Fruit fly (Drosophila melanogaster) whole organism, embryonic: ENCODE data around the gene Fkbp59.

Source experiments
- Atf-2 ChIP-seq: fragments of 200-800 bp; sonication (Bioruptor generic); optimal IDR thresholded peaks from 2 replicates; lab custom pipeline; 2016; ENCODE audit warnings: missing biosample characterization, missing genetic modification characterization
- CG11085 ChIP-seq: fragments of 200-800 bp; sonication (Bioruptor generic); IDR thresholded peaks from 2 replicates; pipeline ENCODE4 v1.3.6; 2022; ENCODE audit warnings: missing biosample characterization, missing genetic modification characterization
- CG11398 ChIP-seq: fragments of 200-800 bp; sonication (Bioruptor generic); optimal IDR thresholded peaks from 2 replicates; lab custom pipeline; 2016; ENCODE audit warnings: missing biosample characterization, missing genetic modification characterization
- CG11456 ChIP-seq: fragments of 200-800 bp; sonication (Bioruptor generic); IDR thresholded peaks from 3 replicates; pipeline ENCODE4 v1.3.6; 2022; ENCODE audit warnings: missing biosample characterization, missing genetic modification characterization
- CG12219 ChIP-seq: fragments of 200-800 bp; sonication (Bioruptor generic); optimal IDR thresholded peaks from 3 replicates; lab custom pipeline; 2018; ENCODE audit warnings: missing biosample characterization, mild to moderate bottlenecking, missing genetic modification characterization
- CG13123 ChIP-seq: fragments of 200-800 bp; sonication (Bioruptor generic); optimal IDR thresholded peaks from 2 replicates; lab custom pipeline; 2016; ENCODE audit warnings: missing biosample characterization, missing genetic modification characterization
- CG14441 ChIP-seq: fragments of 200-800 bp; sonication (Bioruptor generic); IDR thresholded peaks from 2 replicates; pipeline ENCODE4 v1.3.6; 2022; ENCODE audit warnings: missing biosample characterization, missing genetic modification characterization
- CG15269 ChIP-seq: fragments of 200-800 bp; sonication (Bioruptor generic); optimal IDR thresholded peaks from 2 replicates; lab custom pipeline; 2018; ENCODE audit warnings: missing biosample characterization, mild to moderate bottlenecking, missing genetic modification characterization, moderate library complexity
- CG1603 ChIP-seq: fragments of 200-800 bp; sonication (Bioruptor generic); optimal IDR thresholded peaks from 2 replicates; lab custom pipeline; 2019; ENCODE audit warnings: missing biosample characterization, mild to moderate bottlenecking, missing genetic modification characterization, moderate library complexity
- CG16779 ChIP-seq: fragments of 200-800 bp; sonication (Bioruptor generic); IDR thresholded peaks from 2 replicates; pipeline ENCODE4 v1.3.6; 2022; ENCODE audit warnings: missing biosample characterization, missing genetic modification characterization
- CG16863 ChIP-seq: fragments of 200-800 bp; sonication (Bioruptor generic); optimal IDR thresholded peaks from 3 replicates; lab custom pipeline; 2016; ENCODE audit warnings: missing biosample characterization, missing genetic modification characterization
- CG1832 ChIP-seq: fragments of 200-800 bp; sonication (Bioruptor generic); optimal IDR thresholded peaks from 2 replicates; lab custom pipeline; 2017; ENCODE audit warnings: missing biosample characterization, mild to moderate bottlenecking, missing genetic modification characterization, inconsistent platforms
- CG18476 ChIP-seq: fragments of 200-800 bp; sonication (Bioruptor generic); optimal IDR thresholded peaks from 2 replicates; lab custom pipeline; 2016; ENCODE audit warnings: missing biosample characterization, mild to moderate bottlenecking, missing genetic modification characterization
- CG2116 ChIP-seq: fragments of 200-800 bp; sonication (Bioruptor generic); optimal IDR thresholded peaks from 3 replicates; lab custom pipeline; 2018; ENCODE audit warnings: missing biosample characterization, mild to moderate bottlenecking, missing genetic modification characterization
- CG2712 ChIP-seq: fragments of 200-800 bp; optimal IDR thresholded peaks from 3 replicates; lab custom pipeline; 2019; ENCODE audit warnings: missing biosample characterization, mild to moderate bottlenecking, missing genetic modification characterization, moderate library complexity
- CG6765 ChIP-seq: fragments of 200-800 bp; sonication (Bioruptor generic); optimal IDR thresholded peaks from 3 replicates; lab custom pipeline; 2017; ENCODE audit warnings: missing biosample characterization, mild to moderate bottlenecking, missing genetic modification characterization
- CG6791 ChIP-seq: fragments of 200-800 bp; sonication (Bioruptor generic); IDR thresholded peaks from 3 replicates; pipeline ENCODE4 v1.3.6; 2022; ENCODE audit warnings: missing biosample characterization, missing genetic modification characterization; ENCODE audit not compliant: partially characterized antibody
- CG7786 ChIP-seq: fragments of 200-800 bp; sonication (Bioruptor generic); optimal IDR thresholded peaks from 2 replicates; lab custom pipeline; 2016; ENCODE audit warnings: missing biosample characterization, missing genetic modification characterization
- CG8388 ChIP-seq: fragments of 200-800 bp; sonication (Bioruptor generic); optimal IDR thresholded peaks from 2 replicates; lab custom pipeline; 2019; ENCODE audit warnings: missing biosample characterization, mild to moderate bottlenecking, missing genetic modification characterization, moderate library complexity
- CG9817 ChIP-seq: fragments of 200-800 bp; sonication (Bioruptor generic); optimal IDR thresholded peaks from 2 replicates; lab custom pipeline; 2018; ENCODE audit warnings: missing biosample characterization, mild to moderate bottlenecking, missing genetic modification characterization, moderate library complexity
- D19B ChIP-seq: fragments of 200-800 bp; sonication (Bioruptor generic); optimal IDR thresholded peaks from 2 replicates; lab custom pipeline; 2017; ENCODE audit warnings: missing biosample characterization, mild to moderate bottlenecking, missing genetic modification characterization
- Fer3 ChIP-seq: fragments of 200-800 bp; sonication (Bioruptor generic); optimal IDR thresholded peaks from 2 replicates; lab custom pipeline; 2018; ENCODE audit warnings: missing biosample characterization, mild to moderate bottlenecking, missing genetic modification characterization, moderate library complexity
- Jarid2 ChIP-seq: fragments of 200-800 bp; sonication (Bioruptor generic); optimal IDR thresholded peaks from 3 replicates; lab custom pipeline; 2017; ENCODE audit warnings: mild to moderate bottlenecking, missing biosample characterization, missing genetic modification reagents, missing genetic modification characterization
- MESR4 ChIP-seq: fragments of 200-800 bp; sonication (Bioruptor generic); optimal IDR thresholded peaks from 2 replicates; lab custom pipeline; 2018; ENCODE audit warnings: missing biosample characterization, mild to moderate bottlenecking, missing genetic modification characterization, moderate library complexity
- MTF-1 ChIP-seq: fragments of 200-800 bp; sonication (Bioruptor generic); optimal IDR thresholded peaks from 2 replicates; lab custom pipeline; 2018; ENCODE audit warnings: missing biosample characterization, mild to moderate bottlenecking, missing genetic modification characterization, borderline replicate concordance
- NFAT ChIP-seq: fragments of 200-800 bp; sonication (Bioruptor generic); IDR thresholded peaks from 2 replicates; pipeline ENCODE4 v1.3.6; 2022; ENCODE audit warnings: missing biosample characterization, missing genetic modification characterization
- Optix ChIP-seq: fragments of 200-800 bp; sonication (Bioruptor generic); IDR thresholded peaks from 3 replicates; pipeline ENCODE4 v1.3.6; 2022; ENCODE audit warnings: missing biosample characterization, missing genetic modification characterization
- Sin3A ChIP-seq: fragments of >200 bp; optimal IDR thresholded peaks from 2 replicates; lab custom pipeline; 2018
- Xbp1 ChIP-seq: fragments of 200-800 bp; sonication (Bioruptor generic); optimal IDR thresholded peaks from 3 replicates; lab custom pipeline; 2016; ENCODE audit warnings: missing biosample characterization, mild to moderate bottlenecking, missing genetic modification characterization
- ab ChIP-seq: fragments of 200-800 bp; sonication (Bioruptor generic); optimal IDR thresholded peaks from 2 replicates; lab custom pipeline; 2016; ENCODE audit warnings: missing biosample characterization, missing genetic modification characterization
- amos ChIP-seq: fragments of 200-800 bp; sonication (Bioruptor generic); IDR thresholded peaks from 2 replicates; pipeline ENCODE4 v1.3.6; 2022; ENCODE audit warnings: missing biosample characterization, missing genetic modification characterization; ENCODE audit not compliant: partially characterized antibody
- ato ChIP-seq: fragments of 200-800 bp; sonication (Bioruptor generic); IDR thresholded peaks from 2 replicates; pipeline ENCODE4 v1.3.6; 2022; ENCODE audit warnings: missing biosample characterization, missing genetic modification characterization; ENCODE audit not compliant: partially characterized antibody
- br ChIP-seq: fragments of >200 bp; optimal IDR thresholded peaks from 2 replicates; lab custom pipeline; 2017
- chif ChIP-seq, 2 experiments: fragments of 200-800 bp; sonication (Bioruptor generic); optimal IDR thresholded peaks; 3 replicates each; lab custom pipeline; 2016; ENCODE audit warnings: missing biosample characterization in 2 of 2, missing genetic modification characterization in 2 of 2
- danr ChIP-seq: fragments of 200-800 bp; sonication (Bioruptor generic); IDR thresholded peaks from 2 replicates; pipeline ENCODE4 v1.3.6; 2022; ENCODE audit warnings: missing biosample characterization, missing genetic modification characterization
- fd102C ChIP-seq: fragments of 200-800 bp; sonication (Bioruptor generic); optimal IDR thresholded peaks from 2 replicates; lab custom pipeline; 2018; ENCODE audit warnings: missing biosample characterization, mild to moderate bottlenecking, missing genetic modification characterization, moderate library complexity
- lmd ChIP-seq: fragments of 200-800 bp; sonication (Bioruptor generic); IDR thresholded peaks from 2 replicates; pipeline ENCODE4 v1.3.6; 2022; ENCODE audit warnings: missing biosample characterization, missing genetic modification characterization
- maf-S ChIP-seq: fragments of 200-800 bp; sonication (Bioruptor generic); optimal IDR thresholded peaks from 2 replicates; lab custom pipeline; 2016; ENCODE audit warnings: missing biosample characterization, missing genetic modification characterization
- otp ChIP-seq: fragments of 200-800 bp; sonication (Bioruptor generic); IDR thresholded peaks from 3 replicates; pipeline ENCODE4, ENCODE4 v1.3.6; 2022; ENCODE audit warnings: missing biosample characterization, missing genetic modification characterization
- p53 ChIP-seq: fragments of 200-800 bp; sonication (Bioruptor generic); optimal IDR thresholded peaks from 2 replicates; lab custom pipeline; 2016; ENCODE audit warnings: missing biosample characterization, missing genetic modification characterization
- prd ChIP-seq, 3 experiments: fragments of >200 bp in 2 of 3; fragments of 200-800 bp in 1 of 3; sonication (Bioruptor generic) in 1 of 3; optimal IDR thresholded peaks in 2 of 3; IDR thresholded peaks in 1 of 3; 2 replicates in 2 of 3; 3 replicates in 1 of 3; pipeline versions ENCODE4 v1.3.6 to Lab custom; 2017 to 2022; ENCODE audit warnings: missing biosample characterization in 1 of 3, missing genetic modification characterization in 1 of 3
- scrt ChIP-seq: fragments of 200-800 bp; sonication (Bioruptor generic); optimal IDR thresholded peaks from 2 replicates; lab custom pipeline; 2018; ENCODE audit warnings: missing biosample characterization, mild to moderate bottlenecking, missing genetic modification characterization, moderate library complexity
- ssp ChIP-seq: fragments of 200-800 bp; sonication (Bioruptor generic); IDR thresholded peaks from 2 replicates; pipeline ENCODE4 v1.3.6; 2022; ENCODE audit warnings: missing biosample characterization, missing genetic modification characterization
- toy ChIP-seq: fragments of 200-800 bp; sonication (Bioruptor generic); IDR thresholded peaks from 2 replicates; pipeline ENCODE4 v1.3.6; 2022; ENCODE audit warnings: missing biosample characterization, missing genetic modification characterization
- trem ChIP-seq: fragments of 200-800 bp; optimal IDR thresholded peaks from 3 replicates; lab custom pipeline; 2019; ENCODE audit warnings: missing biosample characterization, mild to moderate bottlenecking, missing genetic modification characterization, moderate library complexity
- twi ChIP-seq: fragments of 200-800 bp; optimal IDR thresholded peaks from 2 replicates; lab custom pipeline; 2019; ENCODE audit warnings: missing biosample characterization, mild to moderate bottlenecking, missing genetic modification characterization, moderate library complexity
- usp ChIP-seq: fragments of >200 bp; optimal IDR thresholded peaks from 2 replicates; lab custom pipeline; 2017; ENCODE audit warnings: missing biosample characterization, missing genetic modification characterization

The Fkbp59 gene

dm6 chr2L:9915011-9915850 lies 27.4 kb downstream of the Fkbp59 start, which contains the start of gene yip2 (continued):
- TF ChIP-seq Jarid2 (GFP tag; lab: Kevin White, UChicago) (peak; percentile 48), Atf-2 (GFP tag; lab: Kevin White, UChicago) (no peak), CG9817 (tag; lab: Kevin White, UChicago) (peak; percentile 39), lmd (GFP tag; lab: Robert Waterston, UW) (peak; percentile 40; the same call in 1 of the 2 replicates), CG15269 (peak; percentile 72), CG6765 (GFP tag; lab: Kevin White, UChicago) (peak; percentile 72), ab (GFP tag; lab: Kevin White, UChicago) (no peak), MTF-1 (no peak), CG16779 (GFP tag; lab: Robert Waterston, UW) (0 out of 2 replicates have a peak, but pooled peaks have one; percentile 12), CG2712 (peak; percentile 50), p53 (GFP tag; lab: Kevin White, UChicago) (no peak), CG1603 (peak; percentile 53), scrt (GFP tag; lab: Kevin White, UChicago) (peak; percentile 51), otp (peak; percentile 53; the same call in 1 of the 3 replicates), fd102C (GFP tag; lab: Kevin White, UChicago) (no peak), twi (no peak), trem (tag; lab: Kevin White, UChicago) (no peak), CG14441 (GFP tag; lab: Robert Waterston, UW) (peak; percentile 49), chif (GFP tag; optimal IDR thresholded peaks at IDR 0.05; lab: Kevin White, UChicago) (peak in 1 of 2 experiments; percentile 28), CG11456 (GFP tag; lab: Robert Waterston, UW) (peak; percentile 63; the same call in 2 of the 3 replicates), NFAT (GFP tag; lab: Robert Waterston, UW) (peak; percentile 60; the same call in 1 of the 2 replicates), Xbp1 (peak; percentile 76), D19B (GFP tag; lab: Kevin White, UChicago) (peak; percentile 40), toy (GFP tag; lab: Robert Waterston, UW) (no peak), MESR4 (GFP tag; lab: Kevin White, UChicago) (peak; percentile 27), CG18476 (GFP tag; lab: Kevin White, UChicago) (no peak), CG11085 (GFP tag; lab: Robert Waterston, UW) (no peak), br (lab: Kevin White, UChicago) (no peak), prd (optimal IDR thresholded peaks at IDR 0.05; lab: Kevin White, UChicago) (no peak), prd (GFP tag; IDR thresholded peaks at IDR 0.05; lab: Robert Waterston, UW) (peak; percentile 65), CG11398 (GFP tag; lab: Kevin White, UChicago) (peak; percentile 61), CG12219 (GFP tag; lab: Kevin White, UChicago) (peak; percentile 57), ato (GFP tag; lab: Robert Waterston, UW) (no peak), amos (GFP tag; lab: Robert Waterston, UW) (no peak; the same call in 1 of the 2 replicates), CG1832 (GFP tag; lab: Kevin White, UChicago) (no peak), Sin3A (no peak), CG2116 (GFP tag; lab: Kevin White, UChicago) (peak; percentile 21), CG7786 (GFP tag; lab: Kevin White, UChicago) (peak; percentile 53), CG8388 (GFP tag; lab: Kevin White, UChicago) (peak; percentile 52), ssp (GFP tag; lab: Robert Waterston, UW) (no peak), Fer3 (tag; lab: Kevin White, UChicago) (peak; percentile 58), maf-S (peak; percentile 42), Optix (GFP tag; lab: Robert Waterston, UW) (no peak; the same call in 2 of the 3 replicates), CG6791 (GFP tag; lab: Robert Waterston, UW) (no peak), usp (no peak), CG16863 (GFP tag; lab: Kevin White, UChicago) (peak; percentile 58), CG13123 (GFP tag; lab: Kevin White, UChicago) (no peak), danr (GFP tag; lab: Robert Waterston, UW) (no peak)
